Worm (Caenorhabditis elegans): ENCODE data around the gene dex-1.

dex-1 gene

DNA sequence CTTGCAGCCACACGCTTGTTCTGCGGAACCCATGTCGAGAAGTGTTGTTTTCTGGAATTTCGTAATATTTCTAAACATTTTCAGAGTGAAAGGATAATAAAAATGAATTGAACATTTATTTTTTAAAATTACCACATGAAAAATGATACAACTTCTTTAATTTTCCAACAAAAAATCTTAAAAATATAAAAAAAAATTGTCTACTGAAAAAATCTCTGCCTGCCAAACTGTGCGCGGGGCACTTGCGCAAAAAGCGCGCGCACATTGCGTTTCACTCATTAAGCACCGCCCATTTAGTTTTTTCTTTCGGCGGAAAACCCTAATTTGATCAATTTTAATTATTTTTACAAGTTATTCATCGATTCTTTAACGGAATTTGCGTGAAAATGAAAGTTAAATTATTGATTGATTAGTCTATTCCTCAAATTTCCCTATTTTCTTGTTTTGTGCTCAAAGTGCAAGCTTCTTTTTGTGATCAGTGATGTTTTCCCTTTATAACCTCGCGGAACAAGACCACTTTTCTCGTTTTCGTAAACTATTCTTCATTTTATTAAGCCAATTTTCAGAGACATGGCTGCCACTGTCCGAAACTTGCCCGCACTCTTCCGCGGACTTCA lies 29.1 kb downstream of the dex-1 start, which contains the start of the genes nmad-1 and hach-1 (continued):
- TF ChIP-seq mxl-1 (tag; optimal IDR thresholded peaks at IDR 0.05) (no peak), unc-130 (GFP tag; optimal IDR thresholded peaks at IDR 0.05) (peak; percentile 21), hmg-20 (GFP tag; IDR thresholded peaks at IDR 0.05) (no peak), fkh-3 (tag; optimal IDR thresholded peaks at IDR 0.05) (no peak), cebp-1 (GFP tag; IDR thresholded peaks at IDR 0.05) (no peak), cebp-1 (tag; optimal IDR thresholded peaks at IDR 0.05) (peak; percentile 83), nhr-80 (tag; optimal IDR thresholded peaks at IDR 0.05) (peak; percentile 24), nfya-2 (GFP tag; IDR thresholded peaks at IDR 0.05) (no peak), atf-7 (tag; optimal IDR thresholded peaks at IDR 0.05) (no peak), hrde-1 (tag; optimal IDR thresholded peaks at IDR 0.05; ENCODE audit: borderline replicate concordance) (no peak), K11D2.4 (GFP tag; IDR thresholded peaks at IDR 0.05) (no peak), snpc-3.4 (tag; optimal IDR thresholded peaks at IDR 0.05) (peak; percentile 88), lsl-1 (GFP tag; optimal IDR thresholded peaks at IDR 0.05) (peak; percentile 58), tlf-1 (GFP tag; optimal IDR thresholded peaks at IDR 0.05) (peak; percentile 38), ztf-18 (tag; optimal IDR thresholded peaks at IDR 0.05) (peak; percentile 42), dpl-1 (GFP tag; optimal IDR thresholded peaks at IDR 0.05) (no peak), attf-5 (GFP tag; optimal IDR thresholded peaks at IDR 0.05) (peak; percentile 78), sptf-2 (GFP tag; optimal IDR thresholded peaks at IDR 0.05) (no peak), bed-2 (GFP tag; IDR thresholded peaks at IDR 0.05) (no peak), akir-1 (GFP tag; optimal IDR thresholded peaks at IDR 0.05) (no peak), Y95B8A.8 (GFP tag; IDR thresholded peaks at IDR 0.05) (no peak), ets-4 (GFP tag; optimal IDR thresholded peaks at IDR 0.05) (no peak), pbrm-1 (GFP tag; IDR thresholded peaks at IDR 0.05) (peak; percentile 78), ekl-4 (GFP tag; IDR thresholded peaks at IDR 0.05) (peak; percentile 90), lag-1 (GFP tag; IDR thresholded peaks at IDR 0.05) (no peak), F49E8.2 (tag; optimal IDR thresholded peaks at IDR 0.05; ENCODE audit: insufficient read depth) (no peak), rpc-1 (optimal IDR thresholded peaks at IDR 0.05) (peak; percentile 43), rpc-1 (tag; optimal IDR thresholded peaks at IDR 0.05) (no peak), ceh-27 (GFP tag; optimal IDR thresholded peaks at IDR 0.05) (peak; percentile 61), ztf-6 (GFP tag; IDR thresholded peaks at IDR 0.05) (no peak), F22D6.2 (tag; optimal IDR thresholded peaks at IDR 0.05) (peak; percentile 6), let-526 (GFP tag; IDR thresholded peaks at IDR 0.05) (no peak)

DNA sequence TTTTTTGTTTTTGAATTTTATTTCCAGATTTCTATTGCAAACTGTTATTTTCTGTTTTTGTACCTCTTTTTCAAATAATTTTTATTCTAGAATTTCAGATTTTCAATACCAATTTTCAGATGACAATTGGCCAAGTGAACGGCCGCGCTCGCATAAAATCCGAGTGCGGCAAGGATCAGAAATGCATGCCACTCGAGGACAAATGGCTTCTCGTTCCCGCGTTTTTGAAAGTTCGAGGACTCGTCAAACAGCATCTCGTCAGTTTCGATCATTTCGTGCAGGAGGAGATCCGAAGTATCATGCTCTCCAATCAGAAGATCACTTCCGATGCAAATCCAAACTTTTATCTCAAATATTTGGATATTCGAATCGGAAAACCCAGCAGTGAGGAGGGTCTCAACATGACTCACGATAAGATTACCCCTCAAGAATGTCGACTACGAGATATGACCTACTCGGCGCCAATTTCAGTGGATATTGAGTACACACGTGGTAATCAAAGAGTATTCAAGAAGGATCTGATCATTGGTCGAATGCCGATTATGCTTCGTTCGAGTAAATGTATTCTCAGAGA lies 31.4 kb downstream of the dex-1 start, which contains the start of gene rpc-2:
TSS of gene rpc-2 (plus strand) at position 120 of the 574 bp plus-strand sequence.
- TF ChIP-seq attf-5 (GFP tag; optimal IDR thresholded peaks at IDR 0.05) (no peak), efl-1 (GFP tag; optimal IDR thresholded peaks at IDR 0.05) (no peak), F22D6.2 (tag; optimal IDR thresholded peaks at IDR 0.05) (no peak), chd-7 (tag; optimal IDR thresholded peaks at IDR 0.05) (peak; percentile 85), snpc-3.4 (tag; optimal IDR thresholded peaks at IDR 0.05) (no peak), ceh-58 (GFP tag; IDR thresholded peaks at IDR 0.05) (no peak), ama-1 (optimal IDR thresholded peaks at IDR 0.05) (peak; percentile 52), ama-1 (GFP tag; optimal IDR thresholded peaks at IDR 0.05) (no peak), ekl-4 (GFP tag; IDR thresholded peaks at IDR 0.05) (peak; percentile 51), dox-1 (GFP tag; IDR thresholded peaks at IDR 0.05) (0 out of 2 replicates have a peak, but pooled peaks have one; percentile 15), sea-2 (GFP tag; IDR thresholded peaks at IDR 0.05) (no peak), T07F8.4 (tag; optimal IDR thresholded peaks at IDR 0.05) (no peak), hmg-1.2 (GFP tag; IDR thresholded peaks at IDR 0.05) (0 out of 2 replicates have a peak, but pooled peaks have one; percentile 16), zim-3 (tag; optimal IDR thresholded peaks at IDR 0.05) (no peak), nfya-2 (GFP tag; IDR thresholded peaks at IDR 0.05) (0 out of 2 replicates have a peak, but pooled peaks have one; percentile 76), F57A8.1 (GFP tag; optimal IDR thresholded peaks at IDR 0.05) (no peak), lir-1 (GFP tag; conservative IDR thresholded peaks at IDR 0.05) (no peak), mes-4 (tag; optimal IDR thresholded peaks at IDR 0.05) (no peak), B0336.3 (GFP tag; IDR thresholded peaks at IDR 0.05) (peak; percentile 63; the same call in 1 of the 2 replicates), somi-1 (GFP tag; optimal IDR thresholded peaks at IDR 0.05) (no peak), lsl-1 (GFP tag; optimal IDR thresholded peaks at IDR 0.05) (no peak), zfh-2 (GFP tag; conservative IDR thresholded peaks at IDR 0.05) (peak; percentile 43; the same call in 1 of the 2 replicates), attf-6 (GFP tag; IDR thresholded peaks at IDR 0.05) (no peak)

All from whole organism, young adult.